Worm (Caenorhabditis elegans) whole organism, mixed stage, embryonic: ENCODE data around the gene utp-20.
A peak's percentile ranks its signal among the peaks of the same experiment; 100 is the strongest.

Source experiments
- M03D4.4 ChIP-seq: sonication (generic microtip); optimal IDR thresholded peaks from 2 replicates; lab custom pipeline; 2017; ENCODE audit warnings: mild to moderate bottlenecking, missing genetic modification characterization, missing compliant biosample characterization
- bed-3 ChIP-seq: fragments of 200-800 bp; sonication (Bioruptor generic); optimal IDR thresholded peaks from 3 replicates; lab custom pipeline; 2018; ENCODE audit warnings: mild to moderate bottlenecking, missing genetic modification characterization, moderate library complexity, missing compliant biosample characterization
- blmp-1 ChIP-seq: fragments of 150-350 bp; optimal IDR thresholded peaks from 2 replicates; lab custom pipeline; 2014; ENCODE audit warnings: missing biosample characterization, missing genetic modification characterization
- ceh-39 ChIP-seq: fragments of 150-350 bp; optimal IDR thresholded peaks from 2 replicates; lab custom pipeline; 2014; ENCODE audit warnings: missing biosample characterization, missing genetic modification characterization
- ceh-43 ChIP-seq: fragments of 200-800 bp; sonication (Bioruptor generic); optimal IDR thresholded peaks from 2 replicates; lab custom pipeline; 2018; ENCODE audit warnings: mild to moderate bottlenecking, missing genetic modification characterization, moderate library complexity, missing compliant biosample characterization
- ceh-83 ChIP-seq: fragments of 200-800 bp; sonication (Bioruptor generic); optimal IDR thresholded peaks from 2 replicates; lab custom pipeline; 2018; ENCODE audit warnings: mild to moderate bottlenecking, missing genetic modification characterization, missing compliant biosample characterization
- ces-1 ChIP-seq: fragments of 150-350 bp; optimal IDR thresholded peaks from 2 replicates; lab custom pipeline; 2014; ENCODE audit warnings: missing biosample characterization, missing genetic modification reagents, missing genetic modification characterization
- cnd-1 ChIP-seq: fragments of 200-800 bp; sonication (Bioruptor generic); optimal IDR thresholded peaks from 2 replicates; lab custom pipeline; 2018; ENCODE audit warnings: mild to moderate bottlenecking, missing genetic modification characterization, missing compliant biosample characterization
- drap-1 ChIP-seq: fragments of 200-800 bp; sonication (Bioruptor generic); optimal IDR thresholded peaks from 3 replicates; lab custom pipeline; 2018; ENCODE audit warnings: mild to moderate bottlenecking, missing genetic modification characterization, missing compliant biosample characterization
- elt-1 ChIP-seq: sonication (generic microtip); optimal IDR thresholded peaks from 2 replicates; lab custom pipeline; 2017; ENCODE audit warnings: missing genetic modification characterization, mild to moderate bottlenecking, missing compliant biosample characterization, antibody characterized with exemption, moderate library complexity, borderline replicate concordance; ENCODE audit not compliant: insufficient read depth
- elt-3 ChIP-seq: fragments of 150-350 bp; optimal IDR thresholded peaks from 2 replicates; lab custom pipeline; 2014; ENCODE audit warnings: missing biosample characterization, missing genetic modification characterization
- flh-1 ChIP-seq: fragments of 200-800 bp; sonication (Bioruptor generic); optimal IDR thresholded peaks from 2 replicates; lab custom pipeline; 2018; ENCODE audit warnings: mild to moderate bottlenecking, missing genetic modification characterization, moderate library complexity, missing compliant biosample characterization
- ham-2 ChIP-seq: fragments of 200-800 bp; sonication (Bioruptor generic); optimal IDR thresholded peaks from 2 replicates; lab custom pipeline; 2018; ENCODE audit warnings: mild to moderate bottlenecking, missing genetic modification characterization, missing compliant biosample characterization
- hlh-1 ChIP-seq: fragments of 150-350 bp; optimal IDR thresholded peaks from 2 replicates; lab custom pipeline; 2014; ENCODE audit warnings: missing biosample characterization, missing genetic modification reagents, missing genetic modification characterization
- lin-13 ChIP-seq: fragments of 150-350 bp; optimal IDR thresholded peaks from 2 replicates; lab custom pipeline; 2014; ENCODE audit warnings: missing biosample characterization, missing genetic modification characterization
- lin-32 ChIP-seq: fragments of 200-800 bp; sonication (Bioruptor generic); optimal IDR thresholded peaks from 2 replicates; lab custom pipeline; 2018; ENCODE audit warnings: mild to moderate bottlenecking, missing genetic modification characterization, missing compliant biosample characterization
- lsy-2 ChIP-seq: fragments of 150-350 bp; optimal IDR thresholded peaks from 2 replicates; lab custom pipeline; 2014; ENCODE audit warnings: missing biosample characterization, missing genetic modification characterization
- mab-5 ChIP-seq: fragments of 150-350 bp; optimal IDR thresholded peaks from 2 replicates; lab custom pipeline; 2014; ENCODE audit warnings: missing biosample characterization, missing genetic modification characterization
- mep-1 ChIP-seq: fragments of 150-350 bp; optimal IDR thresholded peaks from 2 replicates; lab custom pipeline; 2017; ENCODE audit warnings: missing biosample characterization, missing genetic modification reagents, missing genetic modification characterization, inconsistent platforms
- mls-2 ChIP-seq: sonication (generic microtip); optimal IDR thresholded peaks from 2 replicates; lab custom pipeline; 2016; ENCODE audit warnings: mild to moderate bottlenecking, missing genetic modification characterization, moderate library complexity, missing compliant biosample characterization
- nhr-12 ChIP-seq: fragments of 150-350 bp; optimal IDR thresholded peaks from 2 replicates; lab custom pipeline; 2014; ENCODE audit warnings: missing biosample characterization, missing genetic modification characterization
- nhr-2 ChIP-seq: fragments of 150-350 bp; optimal IDR thresholded peaks from 2 replicates; lab custom pipeline; 2014; ENCODE audit warnings: missing biosample characterization, missing genetic modification characterization
- nhr-237 ChIP-seq: fragments of 150-350 bp; optimal IDR thresholded peaks from 2 replicates; lab custom pipeline; 2014; ENCODE audit warnings: missing biosample characterization, missing genetic modification characterization
- nhr-28 ChIP-seq: fragments of 150-350 bp; optimal IDR thresholded peaks from 2 replicates; lab custom pipeline; 2014; ENCODE audit warnings: missing biosample characterization, missing genetic modification characterization
- nhr-76 ChIP-seq: sonication (generic microtip); optimal IDR thresholded peaks from 2 replicates; lab custom pipeline; 2017; ENCODE audit warnings: missing biosample characterization, missing genetic modification characterization
- pha-4 ChIP-seq: fragments of 150-350 bp; optimal IDR thresholded peaks from 2 replicates; lab custom pipeline; 2018; ENCODE audit warnings: missing biosample characterization, missing genetic modification reagents, missing genetic modification characterization
- sem-2 ChIP-seq: fragments of 200-800 bp; sonication (Bioruptor generic); optimal IDR thresholded peaks from 2 replicates; lab custom pipeline; 2018; ENCODE audit warnings: mild to moderate bottlenecking, missing genetic modification characterization, missing compliant biosample characterization
- snpc-4 ChIP-seq: fragments of 150-350 bp; optimal IDR thresholded peaks from 2 replicates; lab custom pipeline; 2014; ENCODE audit warnings: missing biosample characterization, missing genetic modification characterization
- sptf-1 ChIP-seq: sonication (generic microtip); optimal IDR thresholded peaks from 2 replicates; lab custom pipeline; 2017; ENCODE audit warnings: mild to moderate bottlenecking, missing genetic modification characterization, moderate library complexity, missing compliant biosample characterization
- tbx-8 ChIP-seq: fragments of 200-800 bp; sonication (Bioruptor generic); optimal IDR thresholded peaks from 2 replicates; lab custom pipeline; 2018; ENCODE audit warnings: mild to moderate bottlenecking, missing genetic modification characterization, moderate library complexity, missing compliant biosample characterization
- unc-120 ChIP-seq: sonication (generic microtip); optimal IDR thresholded peaks from 2 replicates; lab custom pipeline; 2017; ENCODE audit warnings: missing genetic modification characterization, missing compliant biosample characterization; ENCODE audit not compliant: poor library complexity, severe bottlenecking
- unc-39 ChIP-seq: fragments of 150-350 bp; optimal IDR thresholded peaks from 2 replicates; lab custom pipeline; 2014; ENCODE audit warnings: missing biosample characterization, missing genetic modification characterization
- unc-62 ChIP-seq: fragments of 150-350 bp; optimal IDR thresholded peaks from 2 replicates; lab custom pipeline; 2014; ENCODE audit warnings: missing biosample characterization, missing genetic modification reagents, missing genetic modification characterization
- zip-8 ChIP-seq: fragments of 150-350 bp; optimal IDR thresholded peaks from 2 replicates; lab custom pipeline; 2014; ENCODE audit warnings: missing biosample characterization, missing genetic modification characterization
- ztf-11 ChIP-seq: fragments of 150-350 bp; optimal IDR thresholded peaks from 2 replicates; lab custom pipeline; 2014; ENCODE audit warnings: missing biosample characterization, missing genetic modification characterization

utp-20 gene

DNA sequence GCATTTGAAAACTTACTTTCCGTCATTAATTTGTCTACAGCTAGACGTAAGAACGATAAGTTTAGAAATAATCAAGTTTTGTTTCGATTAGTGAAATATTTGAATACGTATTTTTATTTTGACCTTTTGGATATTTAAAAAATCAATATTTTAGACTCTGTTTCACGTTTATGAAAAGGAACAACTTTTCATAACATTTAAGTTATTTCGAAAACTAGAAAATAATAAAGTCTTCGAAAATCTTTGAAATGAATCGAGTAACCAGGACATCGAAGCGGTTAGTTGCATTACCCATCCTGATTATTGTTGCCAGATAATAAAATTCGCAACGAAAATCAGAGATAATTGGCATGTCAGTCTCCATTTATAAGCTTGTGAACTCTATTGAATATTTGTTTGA is 45.1 kb downstream of the utp-20 start, which contains the start of gene C56C10.6:
Gene C56C10.6, minus strand, starts transcription at position 101 of the 400 bp plus-strand sequence.
- TF ChIP-seq pha-4 (tag; lab: Kevin White, UChicago) (no peak), nhr-2 (tag; lab: Kevin White, UChicago) (no peak), blmp-1 (tag; lab: Kevin White, UChicago) (no peak), ceh-43 (GFP tag; lab: Kevin White, UChicago) (no peak), bed-3 (GFP tag; lab: Kevin White, UChicago) (no peak), lsy-2 (tag; lab: Kevin White, UChicago) (no peak), mep-1 (no peak), sptf-1 (no peak), sem-2 (no peak), zip-8 (no peak), cnd-1 (no peak), nhr-28 (tag; lab: Kevin White, UChicago) (no peak), unc-39 (tag; lab: Kevin White, UChicago) (no peak), ztf-11 (tag; lab: Kevin White, UChicago) (no peak), snpc-4 (no peak)

- TF ChIP-seq mab-5 (tag; lab: Kevin White, UChicago), result no peak
- TF ChIP-seq ces-1 (GFP tag; lab: Kevin White, UChicago), result no peak
- no peak for TF ChIP-seq nhr-28 (tag; lab: Kevin White, UChicago)
- no peak for TF ChIP-seq ceh-43 (GFP tag; lab: Kevin White, UChicago)
- no peak for TF ChIP-seq lsy-2 (tag; lab: Kevin White, UChicago)
- TF ChIP-seq unc-120 (tag; lab: Kevin White, UChicago), result no peak
These were observed 46.6 kb downstream of the utp-20 start, which contains the start of gene C56C10.4 for ce11 chrII:6582758-6583157. TSS of gene C56C10.4 (plus strand) at chrII:6583058.

DNA sequence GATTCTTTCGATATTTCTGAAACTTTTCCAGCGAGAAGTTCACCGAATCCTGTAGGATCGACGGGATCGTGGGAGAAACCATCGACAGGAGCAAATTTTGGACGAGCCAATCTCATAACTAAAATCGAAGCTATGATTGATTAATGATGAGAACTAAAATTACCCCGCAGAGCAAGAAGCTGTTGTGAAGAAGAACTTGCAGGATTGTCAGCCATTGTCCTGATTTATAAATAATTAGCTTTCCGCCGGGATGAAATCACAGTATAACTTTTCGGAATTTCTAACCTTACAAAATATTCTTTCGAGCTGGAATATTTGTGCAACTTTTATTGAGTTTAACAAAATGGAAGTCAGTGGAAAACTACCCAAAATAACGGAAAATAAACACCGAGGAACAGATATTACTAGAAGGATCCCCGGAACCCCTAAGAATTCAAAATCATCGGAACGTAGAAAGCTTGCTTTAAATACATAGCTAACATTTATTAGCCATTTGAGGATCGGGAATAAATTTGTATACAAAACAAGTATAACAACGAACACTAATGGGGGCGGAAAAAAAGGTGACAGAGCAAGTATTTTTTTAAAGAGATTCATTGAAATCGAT is 51.2 kb downstream of the utp-20 start, which contains the start of gene C56C10.7:
Gene C56C10.7, minus strand, starts transcription at position 312 of the 607 bp plus-strand sequence.
- TF ChIP-seq ceh-43 (GFP tag; lab: Kevin White, UChicago) (no peak), ceh-83 (GFP tag; lab: Kevin White, UChicago) (no peak), drap-1 (GFP tag; lab: Kevin White, UChicago) (no peak)

- peak; percentile 96 for TF ChIP-seq unc-62 (GFP tag; lab: Kevin White, UChicago)
- TF ChIP-seq ztf-11 (tag; lab: Kevin White, UChicago), result peak; percentile 67
- TF ChIP-seq ceh-39, result peak; percentile 71
- peak; percentile 58 for TF ChIP-seq ceh-83 (GFP tag; lab: Kevin White, UChicago)
- no peak for TF ChIP-seq elt-1 (tag; lab: Kevin White, UChicago)
- no peak for TF ChIP-seq ceh-43 (GFP tag; lab: Kevin White, UChicago)
- no peak for TF ChIP-seq lin-32 (GFP tag; lab: Kevin White, UChicago)
- TF ChIP-seq tbx-8 (GFP tag; lab: Kevin White, UChicago), result no peak
- TF ChIP-seq ces-1 (GFP tag; lab: Kevin White, UChicago), result peak; percentile 94
- TF ChIP-seq sptf-1, result peak; percentile 71
- TF ChIP-seq nhr-2 (tag; lab: Kevin White, UChicago), result peak; percentile 15
- no peak for TF ChIP-seq unc-39 (tag; lab: Kevin White, UChicago)
- no peak for TF ChIP-seq nhr-28 (tag; lab: Kevin White, UChicago)
- TF ChIP-seq snpc-4, result no peak
- TF ChIP-seq lin-13 (tag; lab: Kevin White, UChicago), result peak; percentile 88
- TF ChIP-seq sem-2, result no peak
- TF ChIP-seq flh-1 (GFP tag; lab: Kevin White, UChicago), result no peak
- no peak for TF ChIP-seq bed-3 (GFP tag; lab: Kevin White, UChicago)
- no peak for TF ChIP-seq drap-1 (GFP tag; lab: Kevin White, UChicago)
- TF ChIP-seq mab-5 (tag; lab: Kevin White, UChicago), result peak; percentile 34
- TF ChIP-seq M03D4.4 (tag; lab: Kevin White, UChicago), result peak; percentile 63
- TF ChIP-seq mep-1, result peak; percentile 93
- peak; percentile 63 for TF ChIP-seq mls-2 (tag; lab: Kevin White, UChicago)
- peak; percentile 93 for TF ChIP-seq nhr-237
- TF ChIP-seq elt-3 (tag; lab: Kevin White, UChicago), result peak; percentile 91
- TF ChIP-seq cnd-1, result peak; percentile 31
- peak; percentile 56 for TF ChIP-seq hlh-1 (tag; lab: Kevin White, UChicago)
- no peak for TF ChIP-seq nhr-12 (tag; lab: Kevin White, UChicago)
- peak; percentile 84 for TF ChIP-seq lsy-2 (tag; lab: Kevin White, UChicago)
- TF ChIP-seq pha-4 (tag; lab: Kevin White, UChicago), result peak; percentile 71
- no peak for TF ChIP-seq zip-8
- no peak for TF ChIP-seq nhr-76 (tag; lab: Kevin White, UChicago)
- peak; percentile 89 for TF ChIP-seq ham-2 (GFP tag; lab: Kevin White, UChicago)
- peak; percentile 99 for TF ChIP-seq unc-120 (tag; lab: Kevin White, UChicago)
- TF ChIP-seq blmp-1 (tag; lab: Kevin White, UChicago), result no peak
These were observed 52.6 kb downstream of the utp-20 start, which contains the start of gene icd-1 for ce11 chrII:6588605-6589292. TSS of gene icd-1 (minus strand) at chrII:6588655.
